Fruit fly (Drosophila melanogaster): ENCODE measurements around the gene D.

D gene

dm6 chr3L:14170531-14170930 lies 7.9 kb downstream of the D start:
- TF ChIP-seq cic (GFP tag; optimal IDR thresholded peaks at IDR 0.05) (no peak), cnc (optimal IDR thresholded peaks at IDR 0.05) (no peak), CG11617 (GFP tag; optimal IDR thresholded peaks at IDR 0.05) (no peak), Hr96 (GFP tag; optimal IDR thresholded peaks at IDR 0.05) (no peak), CG7045 (GFP tag; optimal IDR thresholded peaks at IDR 0.05) (no peak), CG12768 (GFP tag; optimal IDR thresholded peaks at IDR 0.05) (no peak), CG14711 (tag; optimal IDR thresholded peaks at IDR 0.05) (no peak), CG1620 (GFP tag; optimal IDR thresholded peaks at IDR 0.05) (no peak), tj (GFP tag; optimal IDR thresholded peaks at IDR 0.05) (no peak), CG7101 (tag; optimal IDR thresholded peaks at IDR 0.05) (no peak)

dm6 chr3L:14167917-14168316 lies 10.5 kb downstream of the D start:
- TF ChIP-seq CG1620 (GFP tag; optimal IDR thresholded peaks at IDR 0.05) (no peak), CG5204 (GFP tag; optimal IDR thresholded peaks at IDR 0.05) (no peak), Hr96 (GFP tag; optimal IDR thresholded peaks at IDR 0.05) (no peak), tj (GFP tag; optimal IDR thresholded peaks at IDR 0.05) (no peak), Clk (GFP tag; optimal IDR thresholded peaks at IDR 0.05) (no peak), pad (GFP tag; optimal IDR thresholded peaks at IDR 0.05) (no peak), kay (GFP tag; ENCODE audit: borderline replicate concordance) (no peak), bab1 (GFP tag; optimal IDR thresholded peaks at IDR 0.05) (no peak), CG33017 (tag; optimal IDR thresholded peaks at IDR 0.05) (no peak), CG7101 (tag; optimal IDR thresholded peaks at IDR 0.05) (no peak), CG11617 (GFP tag; optimal IDR thresholded peaks at IDR 0.05) (no peak), ovo (GFP tag; optimal IDR thresholded peaks at IDR 0.05) (no peak), toe (GFP tag; optimal IDR thresholded peaks at IDR 0.05) (no peak), Mnt (GFP tag; optimal IDR thresholded peaks at IDR 0.05) (no peak), cnc (optimal IDR thresholded peaks at IDR 0.05) (no peak), CG7045 (GFP tag; optimal IDR thresholded peaks at IDR 0.05) (no peak)

DNA sequence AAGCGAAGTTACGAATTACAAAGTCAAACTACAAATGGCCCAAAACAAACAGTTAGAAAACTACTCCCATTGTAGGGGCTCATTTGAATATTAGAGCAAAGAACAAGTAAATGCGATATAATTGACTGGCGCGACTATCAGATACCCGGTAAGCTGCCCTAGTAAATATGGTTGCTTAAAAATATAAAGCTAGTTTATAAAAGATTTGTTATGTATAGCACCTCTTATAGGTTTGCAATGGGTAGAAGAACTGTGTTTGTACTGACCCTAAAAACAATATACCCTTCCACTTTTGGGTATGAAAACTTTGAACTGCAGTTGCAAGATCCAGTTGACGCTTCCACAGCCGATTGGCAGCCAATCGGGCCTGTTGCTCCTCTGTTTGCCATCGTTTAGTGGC lies 12.1 kb downstream of the D start:
- TF ChIP-seq ovo (GFP tag; optimal IDR thresholded peaks at IDR 0.05) (no peak), CG1620 (GFP tag; optimal IDR thresholded peaks at IDR 0.05) (no peak), tj (GFP tag; optimal IDR thresholded peaks at IDR 0.05) (no peak), bab1 (GFP tag; optimal IDR thresholded peaks at IDR 0.05) (no peak)

DNA sequence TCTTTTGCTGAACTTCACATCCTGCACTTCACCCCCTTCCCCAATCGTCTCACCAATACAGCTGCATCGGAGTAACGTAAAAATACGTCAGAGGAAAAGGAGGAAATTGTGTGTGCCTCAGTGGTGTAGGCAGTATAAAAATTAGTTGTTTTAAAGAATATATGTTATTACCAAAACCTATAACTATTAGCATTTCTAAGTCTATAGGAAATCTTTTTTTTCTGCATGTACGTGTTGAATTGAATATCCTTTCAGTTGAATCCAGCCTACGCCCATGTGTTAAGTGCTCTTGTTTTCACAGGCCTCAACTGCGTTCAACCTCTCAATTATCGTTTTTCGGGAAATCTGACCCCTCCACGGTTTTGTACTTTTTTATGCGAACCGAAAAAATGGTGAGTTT lies 16.5 kb downstream of the D start:
- TF ChIP-seq tj (GFP tag; optimal IDR thresholded peaks at IDR 0.05), result no peak
- TF ChIP-seq Mnt (GFP tag; optimal IDR thresholded peaks at IDR 0.05), result no peak
- no peak for TF ChIP-seq cnc (optimal IDR thresholded peaks at IDR 0.05)
- no peak for TF ChIP-seq Hr96 (GFP tag; optimal IDR thresholded peaks at IDR 0.05)
- TF ChIP-seq ovo (GFP tag; optimal IDR thresholded peaks at IDR 0.05), result no peak
- no peak for TF ChIP-seq CG33017 (tag; optimal IDR thresholded peaks at IDR 0.05)
- no peak for TF ChIP-seq Crg-1 (GFP tag; optimal IDR thresholded peaks at IDR 0.05)
- no peak for TF ChIP-seq bab1 (GFP tag; optimal IDR thresholded peaks at IDR 0.05)
- no peak for TF ChIP-seq pad (GFP tag; optimal IDR thresholded peaks at IDR 0.05)
- TF ChIP-seq CG1620 (GFP tag; optimal IDR thresholded peaks at IDR 0.05), result no peak
- no peak for TF ChIP-seq CG7045 (GFP tag; optimal IDR thresholded peaks at IDR 0.05)
- TF ChIP-seq CG7101 (tag; optimal IDR thresholded peaks at IDR 0.05), result no peak

- TF ChIP-seq toe (GFP tag; optimal IDR thresholded peaks at IDR 0.05), result no peak
These were observed 18.0 kb downstream of the D start for dm6 chr3L:14160436-14160835.

- TF ChIP-seq Clk (GFP tag; optimal IDR thresholded peaks at IDR 0.05) (no peak), toe (GFP tag; optimal IDR thresholded peaks at IDR 0.05) (no peak), cic (GFP tag; optimal IDR thresholded peaks at IDR 0.05) (no peak), CG14711 (tag; optimal IDR thresholded peaks at IDR 0.05) (no peak), cnc (optimal IDR thresholded peaks at IDR 0.05) (no peak), CG12768 (GFP tag; optimal IDR thresholded peaks at IDR 0.05) (no peak)
These were observed 20.4 kb downstream of the D start for dm6 chr3L:14157919-14158541.

dm6 chr3L:14154940-14155339 lies 23.5 kb downstream of the D start:
- TF ChIP-seq Hr96 (GFP tag; optimal IDR thresholded peaks at IDR 0.05) (no peak), CG12768 (GFP tag; optimal IDR thresholded peaks at IDR 0.05) (no peak), pad (GFP tag; optimal IDR thresholded peaks at IDR 0.05) (no peak), cic (GFP tag; optimal IDR thresholded peaks at IDR 0.05) (no peak), bab1 (GFP tag; optimal IDR thresholded peaks at IDR 0.05) (no peak), Clk (GFP tag; optimal IDR thresholded peaks at IDR 0.05) (no peak), tj (GFP tag; optimal IDR thresholded peaks at IDR 0.05) (no peak), Crg-1 (GFP tag; optimal IDR thresholded peaks at IDR 0.05) (no peak), CG1620 (GFP tag; optimal IDR thresholded peaks at IDR 0.05) (no peak)

DNA sequence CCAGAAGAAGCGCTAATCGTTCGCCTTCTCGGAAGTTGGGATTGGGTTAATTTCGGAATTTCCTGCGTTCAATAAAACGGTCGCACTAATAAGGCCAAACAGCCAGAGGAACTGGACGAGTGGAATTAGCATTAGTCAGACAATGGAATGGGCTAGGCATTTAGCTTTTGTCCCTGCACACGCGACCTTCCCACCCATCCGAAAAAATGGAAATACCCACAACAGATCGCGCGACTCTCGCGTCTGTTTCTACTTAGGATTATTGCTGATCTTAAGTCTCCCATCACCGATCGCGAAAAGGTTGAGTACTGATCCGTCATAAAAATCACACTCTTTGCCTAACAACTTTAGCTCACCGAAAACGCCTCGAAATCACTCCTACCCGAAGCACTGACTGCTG lies 24.8 kb downstream of the D start:
- no peak for TF ChIP-seq ovo (GFP tag; optimal IDR thresholded peaks at IDR 0.05)
- TF ChIP-seq CG14711 (tag; optimal IDR thresholded peaks at IDR 0.05), result no peak
- no peak for TF ChIP-seq Hr96 (GFP tag; optimal IDR thresholded peaks at IDR 0.05)
- TF ChIP-seq CG33017 (tag; optimal IDR thresholded peaks at IDR 0.05), result no peak
- no peak for TF ChIP-seq bab1 (GFP tag; optimal IDR thresholded peaks at IDR 0.05)
- TF ChIP-seq kay (GFP tag; ENCODE audit: borderline replicate concordance), result no peak
- TF ChIP-seq cic (GFP tag; optimal IDR thresholded peaks at IDR 0.05), result no peak
- TF ChIP-seq CG11617 (GFP tag; optimal IDR thresholded peaks at IDR 0.05), result no peak
- TF ChIP-seq tj (GFP tag; optimal IDR thresholded peaks at IDR 0.05), result no peak
- no peak for TF ChIP-seq toe (GFP tag; optimal IDR thresholded peaks at IDR 0.05)

All from whole organism, adult.